Fruit fly (Drosophila melanogaster) whole organism, pupa: ENCODE results near the gene CG33511.

Experiments
- CG10348 ChIP-seq: fragments of 200-800 bp; sonication (Bioruptor generic); IDR thresholded peaks from 2 replicates; pipeline ENCODE4 v1.3.6; 2022; ENCODE audit warnings: missing biosample characterization, missing genetic modification characterization
- CG12605 ChIP-seq: fragments of 200-800 bp; sonication (Bioruptor generic); IDR thresholded peaks from 2 replicates; pipeline ENCODE4 v1.3.6; 2022; ENCODE audit warnings: missing biosample characterization, missing genetic modification characterization
- CG13204 ChIP-seq: fragments of 200-800 bp; sonication (Bioruptor generic); optimal IDR thresholded peaks from 2 replicates; lab custom pipeline; 2018; ENCODE audit warnings: missing biosample characterization, mild to moderate bottlenecking, missing genetic modification characterization, moderate library complexity
- CG14655 ChIP-seq: fragments of 200-800 bp; sonication (Bioruptor generic); optimal IDR thresholded peaks from 3 replicates; lab custom pipeline; 2017; ENCODE audit warnings: mild to moderate bottlenecking, missing biosample characterization, missing genetic modification reagents, missing genetic modification characterization
- CG15710 ChIP-seq: fragments of 200-800 bp; sonication (Bioruptor generic); optimal IDR thresholded peaks from 2 replicates; lab custom pipeline; 2018; ENCODE audit warnings: missing biosample characterization, mild to moderate bottlenecking, missing genetic modification characterization, moderate library complexity
- CG17806 ChIP-seq: fragments of 200-800 bp; sonication (Bioruptor generic); optimal IDR thresholded peaks from 2 replicates; lab custom pipeline; 2018; ENCODE audit warnings: missing biosample characterization, mild to moderate bottlenecking, missing genetic modification characterization, moderate library complexity
- CG32121 ChIP-seq: fragments of 200-800 bp; sonication (Bioruptor generic); IDR thresholded peaks from 2 replicates; pipeline ENCODE4 v1.3.6; 2022; ENCODE audit warnings: missing biosample characterization, missing genetic modification characterization
- CG34367 ChIP-seq: fragments of 200-800 bp; sonication (Bioruptor generic); optimal IDR thresholded peaks from 2 replicates; lab custom pipeline; 2018; ENCODE audit warnings: missing biosample characterization, mild to moderate bottlenecking, missing genetic modification characterization
- CG4496 ChIP-seq: fragments of 200-800 bp; sonication (Bioruptor generic); IDR thresholded peaks from 3 replicates; pipeline ENCODE4 v1.3.6; 2022; ENCODE audit warnings: missing biosample characterization, missing genetic modification characterization
- CG8159 ChIP-seq: fragments of 200-800 bp; sonication (Bioruptor generic); optimal IDR thresholded peaks from 3 replicates; lab custom pipeline; 2018; ENCODE audit warnings: missing biosample characterization, mild to moderate bottlenecking, missing genetic modification characterization, moderate library complexity
- CG8301 ChIP-seq: fragments of 200-800 bp; sonication (Bioruptor generic); optimal IDR thresholded peaks from 2 replicates; lab custom pipeline; 2018; ENCODE audit warnings: missing biosample characterization, mild to moderate bottlenecking, missing genetic modification characterization
- CG9948 ChIP-seq: fragments of 200-800 bp; sonication (Bioruptor generic); optimal IDR thresholded peaks from 2 replicates; lab custom pipeline; 2018; ENCODE audit warnings: missing biosample characterization, mild to moderate bottlenecking, missing genetic modification characterization, moderate library complexity
- D1 ChIP-seq: fragments of 200-800 bp; sonication (Bioruptor generic); optimal IDR thresholded peaks from 2 replicates; lab custom pipeline; 2018; ENCODE audit warnings: missing biosample characterization, mild to moderate bottlenecking, missing genetic modification characterization, moderate library complexity
- EcR ChIP-seq: fragments of 200-800 bp; sonication (Bioruptor generic); optimal IDR thresholded peaks from 3 replicates; lab custom pipeline; 2019; ENCODE audit warnings: missing biosample characterization, missing genetic modification characterization, mild to moderate bottlenecking, moderate library complexity, missing genetic modification reagents
- Ets98B ChIP-seq: fragments of 200-800 bp; sonication (Bioruptor generic); IDR thresholded peaks from 2 replicates; pipeline ENCODE4 v1.3.6; 2022; ENCODE audit warnings: missing biosample characterization, missing genetic modification characterization
- Pif1A ChIP-seq: fragments of 200-800 bp; sonication (Bioruptor generic); optimal IDR thresholded peaks from 3 replicates; lab custom pipeline; 2016; ENCODE audit warnings: missing biosample characterization, missing genetic modification characterization
- Pif1B ChIP-seq: fragments of 200-800 bp; sonication (Bioruptor generic); optimal IDR thresholded peaks from 3 replicates; lab custom pipeline; 2016; ENCODE audit warnings: missing biosample characterization, missing genetic modification characterization
- Snoo ChIP-seq: fragments of 200-800 bp; sonication (Bioruptor generic); optimal IDR thresholded peaks from 3 replicates; lab custom pipeline; 2017; ENCODE audit warnings: missing biosample characterization, mild to moderate bottlenecking, missing genetic modification characterization, inconsistent platforms
- fd96Ca ChIP-seq: fragments of 200-800 bp; sonication (Bioruptor generic); IDR thresholded peaks from 3 replicates; pipeline ENCODE4 v1.3.6; 2022; ENCODE audit warnings: missing biosample characterization, missing genetic modification characterization
- gl ChIP-seq: fragments of 200-800 bp; sonication (Bioruptor generic); optimal IDR thresholded peaks from 2 replicates; lab custom pipeline; 2018; ENCODE audit warnings: missing biosample characterization, mild to moderate bottlenecking, missing genetic modification characterization
- rn ChIP-seq: fragments of 200-800 bp; sonication (Bioruptor generic); IDR thresholded peaks from 2 replicates; pipeline ENCODE4 v1.3.6; 2022; ENCODE audit warnings: missing biosample characterization, missing genetic modification characterization

CG33511 gene

dm6 chr2L:21040719-21041118, 41.6 kb downstream of the CG33511 start:
- no peak for TF ChIP-seq Ets98B (GFP tag; lab: Robert Waterston, UW)
- TF ChIP-seq CG15710 (tag; lab: Kevin White, UChicago) = no peak
- TF ChIP-seq fd96Ca = no peak
- TF ChIP-seq CG9948 = no peak
- TF ChIP-seq Snoo (tag; lab: Kevin White, UChicago) = no peak
- TF ChIP-seq gl (tag; lab: Kevin White, UChicago) = no peak
- no peak for TF ChIP-seq rn (GFP tag; lab: Robert Waterston, UW)
- TF ChIP-seq CG12605 (GFP tag; lab: Robert Waterston, UW) = no peak

dm6 chr2L:21039569-21040159, 42.6 kb downstream of the CG33511 start:
- TF ChIP-seq CG13204 (GFP tag; lab: Kevin White, UChicago) (no peak), Pif1B (no peak), CG14655 (no peak), CG4496 (GFP tag; lab: Robert Waterston, UW) (no peak), CG8159 (tag; lab: Kevin White, UChicago) (no peak), CG17806 (tag; lab: Kevin White, UChicago) (no peak), CG32121 (no peak)

- TF ChIP-seq CG9948 = peak; percentile 19
- no peak for TF ChIP-seq rn (GFP tag; lab: Robert Waterston, UW)
- TF ChIP-seq CG8159 (tag; lab: Kevin White, UChicago) = peak; percentile 3
- TF ChIP-seq Snoo (tag; lab: Kevin White, UChicago) = no peak
- peak; percentile 18 for TF ChIP-seq CG8301
- TF ChIP-seq EcR = no peak
- no peak for TF ChIP-seq CG10348
- TF ChIP-seq CG14655 = peak; percentile 33
- peak; percentile 32 for TF ChIP-seq CG17806 (tag; lab: Kevin White, UChicago)
- TF ChIP-seq CG15710 (tag; lab: Kevin White, UChicago) = no peak
These were observed 43.6 kb downstream of the CG33511 start for dm6 chr2L:21038723-21039122.

dm6 chr2L:21037723-21038122, 44.6 kb downstream of the CG33511 start:
- TF ChIP-seq Pif1B = no peak
- no peak for TF ChIP-seq CG32121
- TF ChIP-seq CG10348 = no peak
- TF ChIP-seq Pif1A (GFP tag; lab: Kevin White, UChicago) = no peak
- TF ChIP-seq CG8301 = no peak
- no peak for TF ChIP-seq gl (tag; lab: Kevin White, UChicago)
- no peak for TF ChIP-seq CG15710 (tag; lab: Kevin White, UChicago)
- TF ChIP-seq Snoo (tag; lab: Kevin White, UChicago) = no peak
- no peak for TF ChIP-seq CG17806 (tag; lab: Kevin White, UChicago)
- TF ChIP-seq CG34367 = no peak
- TF ChIP-seq Ets98B (GFP tag; lab: Robert Waterston, UW) = no peak
- no peak for TF ChIP-seq EcR
- no peak for TF ChIP-seq CG4496 (GFP tag; lab: Robert Waterston, UW)
- TF ChIP-seq CG14655 = no peak
- TF ChIP-seq, all 21 proteins: peak for 0

- no peak for TF ChIP-seq gl (tag; lab: Kevin White, UChicago)
- TF ChIP-seq Pif1B = no peak
- TF ChIP-seq rn (GFP tag; lab: Robert Waterston, UW) = no peak
- 0 out of 3 replicates have a peak, but pooled peaks have one; percentile 21 for TF ChIP-seq fd96Ca
- TF ChIP-seq, all 21 proteins: peak for 1
These were observed 46.5 kb downstream of the CG33511 start for dm6 chr2L:21035704-21036369.

dm6 chr2L:21034388-21034787, 47.9 kb downstream of the CG33511 start:
- no peak for TF ChIP-seq CG32121
- TF ChIP-seq fd96Ca = no peak
- TF ChIP-seq CG12605 (GFP tag; lab: Robert Waterston, UW) = no peak
- TF ChIP-seq CG10348 = no peak
- no peak for TF ChIP-seq Pif1A (GFP tag; lab: Kevin White, UChicago)
- TF ChIP-seq CG13204 (GFP tag; lab: Kevin White, UChicago) = no peak
- TF ChIP-seq CG15710 (tag; lab: Kevin White, UChicago) = no peak
- TF ChIP-seq CG4496 (GFP tag; lab: Robert Waterston, UW) = no peak
- TF ChIP-seq Ets98B (GFP tag; lab: Robert Waterston, UW) = no peak
- no peak for TF ChIP-seq CG8301
- TF ChIP-seq D1 (tag; lab: Kevin White, UChicago) = no peak
- no peak for TF ChIP-seq rn (GFP tag; lab: Robert Waterston, UW)
- no peak for TF ChIP-seq EcR
- no peak for TF ChIP-seq CG34367
- TF ChIP-seq CG9948 = no peak
- TF ChIP-seq CG14655 = no peak
- TF ChIP-seq CG8159 (tag; lab: Kevin White, UChicago) = no peak
- no peak for TF ChIP-seq Snoo (tag; lab: Kevin White, UChicago)

dm6 chr2L:21033315-21033714, 49.0 kb downstream of the CG33511 start:
- TF ChIP-seq CG10348 (no peak), CG15710 (tag; lab: Kevin White, UChicago) (no peak), Pif1A (GFP tag; lab: Kevin White, UChicago) (no peak)
